Fruit fly (Drosophila melanogaster): Measurements from ENCODE around the gene spag4.

- TF ChIP-seq en (GFP tag; optimal IDR thresholded peaks at IDR 0.05) (no peak), CG8359 (GFP tag; optimal IDR thresholded peaks at IDR 0.05; ENCODE audit: borderline replicate concordance) (no peak), CG4424 (GFP tag; optimal IDR thresholded peaks at IDR 0.05) (no peak), ranshi (GFP tag; IDR thresholded peaks at IDR 0.05) (no peak), CG30403 (GFP tag; optimal IDR thresholded peaks at IDR 0.05) (no peak)
Measured at dm6 chr2L:11586733-11587132, 24.8 kb downstream of the spag4 start, which contains the start of gene Mst33A.
